Worm (Caenorhabditis elegans) whole organism, L3 larva: ENCODE measurements around the gene nhr-175.

Experiments
- aly-2 ChIP-seq: fragments of 150-350 bp; optimal IDR thresholded peaks from 2 replicates; lab custom pipeline; 2014; ENCODE audit warnings: missing biosample characterization, missing genetic modification characterization
- egl-27 ChIP-seq: sonication (generic microtip); optimal IDR thresholded peaks from 4 replicates; lab custom pipeline; 2017; ENCODE audit warnings: missing biosample characterization, missing genetic modification reagents, missing genetic modification characterization
- elt-1 ChIP-seq: fragments of 150-350 bp; optimal IDR thresholded peaks from 2 replicates; lab custom pipeline; 2014; ENCODE audit warnings: missing biosample characterization, missing genetic modification characterization
- fkh-10 ChIP-seq: sonication (generic microtip); optimal IDR thresholded peaks from 2 replicates; lab custom pipeline; 2017; ENCODE audit warnings: missing biosample characterization, missing genetic modification reagents, missing genetic modification characterization
- mml-1 ChIP-seq: fragments of 150-350 bp; sonication (generic microtip); optimal IDR thresholded peaks from 3 replicates; lab custom pipeline; 2014; ENCODE audit warnings: missing biosample characterization, missing genetic modification characterization
- nhr-237 ChIP-seq: fragments of 150-350 bp; optimal IDR thresholded peaks from 2 replicates; lab custom pipeline; 2014; ENCODE audit warnings: missing biosample characterization, missing genetic modification characterization
- unc-62 ChIP-seq: fragments of 150-350 bp; sonication (generic microtip); optimal IDR thresholded peaks from 4 replicates; lab custom pipeline; 2014; ENCODE audit warnings: missing biosample characterization, missing genetic modification reagents, missing genetic modification characterization
- ztf-11 ChIP-seq: fragments of 150-350 bp; optimal IDR thresholded peaks from 2 replicates; lab custom pipeline; 2014; ENCODE audit warnings: missing biosample characterization, missing genetic modification characterization
- ztf-4 ChIP-seq: fragments of 150-350 bp; optimal IDR thresholded peaks from 2 replicates; lab custom pipeline; 2014; ENCODE audit warnings: missing biosample characterization, missing genetic modification characterization

DNA sequence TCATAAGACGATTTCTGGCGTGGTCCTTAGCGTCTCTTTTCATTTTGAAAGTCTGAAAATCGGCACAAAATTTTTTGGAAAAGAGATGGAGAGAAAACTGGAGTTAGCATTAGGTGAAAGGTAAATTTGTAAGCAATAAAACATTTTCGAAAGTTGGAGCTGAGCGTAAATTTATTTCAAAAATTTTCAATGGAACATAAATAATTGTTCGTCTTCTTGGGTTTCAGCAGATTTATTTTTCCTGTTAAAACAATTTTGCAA lies 42.4 kb downstream of the nhr-175 start, which contains the start of gene C06B3.6:
- TF ChIP-seq unc-62 (GFP tag; lab: Kevin White, UChicago) (no peak), mml-1 (tag; lab: Kevin White, UChicago) (no peak), egl-27 (no peak), nhr-237 (tag; lab: Kevin White, UChicago) (no peak), ztf-11 (tag; lab: Kevin White, UChicago) (no peak), aly-2 (tag; lab: Kevin White, UChicago) (no peak), ztf-4 (no peak), elt-1 (tag; lab: Kevin White, UChicago) (no peak), fkh-10 (GFP tag; lab: Kevin White, UChicago) (no peak)
